Fruit fly (Drosophila melanogaster): ENCODE data around the gene PolE1.

The PolE1 gene

dm6 chr3R:23334036-23334744 lies 13.7 kb upstream of the PolE1 start (continued):
- TF ChIP-seq Dbx (GFP tag; IDR thresholded peaks at IDR 0.05): no peak
- TF ChIP-seq Trl (optimal IDR thresholded peaks at IDR 0.05): peak; percentile 86 to 95
- TF ChIP-seq Trl (GFP tag; optimal IDR thresholded peaks at IDR 0.05): no peak
- TF ChIP-seq CG9609 (GFP tag; optimal IDR thresholded peaks at IDR 0.05): peak; percentile 32
- peak; percentile 57; the same call in 1 of the 2 replicates for TF ChIP-seq aop (GFP tag; IDR thresholded peaks at IDR 0.05)
- no peak for TF ChIP-seq CG13894 (tag; optimal IDR thresholded peaks at IDR 0.05)
- TF ChIP-seq so (GFP tag; IDR thresholded peaks at IDR 0.05): 0 out of 3 replicates have a peak, but pooled peaks have one; percentile 9
- peak; percentile 22 for TF ChIP-seq CG7745 (tag; optimal IDR thresholded peaks at IDR 0.05)
- TF ChIP-seq sqz (GFP tag; optimal IDR thresholded peaks at IDR 0.05): peak; percentile 82
- TF ChIP-seq CG10274 (GFP tag; optimal IDR thresholded peaks at IDR 0.05): no peak
- peak; percentile 73 for TF ChIP-seq CG4360 (GFP tag; IDR thresholded peaks at IDR 0.05)
- no peak for TF ChIP-seq CG10462 (GFP tag; optimal IDR thresholded peaks at IDR 0.05)
- TF ChIP-seq Drgx (GFP tag; IDR thresholded peaks at IDR 0.05): peak; percentile 94
- no peak for TF ChIP-seq prd (optimal IDR thresholded peaks at IDR 0.05)
- TF ChIP-seq prd (GFP tag; IDR thresholded peaks at IDR 0.05): no peak; the same call in 2 of the 3 replicates
- no peak for TF ChIP-seq fd3F (GFP tag; optimal IDR thresholded peaks at IDR 0.05)
- peak; percentile 57 for TF ChIP-seq CG12769 (tag; optimal IDR thresholded peaks at IDR 0.05)
- no peak for TF ChIP-seq CG14965 (GFP tag; optimal IDR thresholded peaks at IDR 0.05; ENCODE audit: borderline replicate concordance)
- TF ChIP-seq Nf-YB (GFP tag; optimal IDR thresholded peaks at IDR 0.05): no peak
- TF ChIP-seq lbe (GFP tag; optimal IDR thresholded peaks at IDR 0.05): peak; percentile 51
- peak; percentile 46 for TF ChIP-seq cg (GFP tag; optimal IDR thresholded peaks at IDR 0.05)
- peak; percentile 2 for TF ChIP-seq abd-A (tag; optimal IDR thresholded peaks at IDR 0.05)
- TF ChIP-seq Doc3 (GFP tag; IDR thresholded peaks at IDR 0.05; ENCODE audit: partially characterized antibody): no peak
- no peak for TF ChIP-seq org-1 (GFP tag; optimal IDR thresholded peaks at IDR 0.05)
- TF ChIP-seq CG13287 (GFP tag; IDR thresholded peaks at IDR 0.05; ENCODE audit: partially characterized antibody): peak; percentile 39
- TF ChIP-seq CG4404 (GFP tag; IDR thresholded peaks at IDR 0.05): no peak

DNA sequence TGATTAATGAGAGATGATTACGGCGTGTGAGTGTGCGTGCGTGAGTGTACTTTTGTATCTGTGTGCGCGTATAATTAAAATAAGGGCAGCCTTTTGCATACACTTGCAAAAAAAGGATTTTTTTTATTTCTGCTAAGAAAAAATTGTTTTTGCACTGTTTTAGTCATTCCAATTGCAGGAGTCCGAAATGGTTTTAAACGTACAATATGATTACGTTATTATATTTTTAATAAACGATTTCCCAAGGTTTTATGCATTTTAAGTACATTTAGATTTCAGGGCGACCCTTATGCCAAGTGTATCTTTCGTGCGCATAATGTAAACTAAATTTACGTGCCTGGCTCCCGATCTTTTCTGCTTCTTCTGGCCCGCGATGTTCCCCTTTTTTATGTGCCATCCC lies 13.1 kb upstream of the PolE1 start:
- TF ChIP-seq eve (GFP tag; optimal IDR thresholded peaks at IDR 0.05) (peak in 1 of 2 experiments; percentile 55), cad (GFP tag; optimal IDR thresholded peaks at IDR 0.05) (no peak), D19A (tag; optimal IDR thresholded peaks at IDR 0.05) (peak; percentile 30), Vsx1 (GFP tag; optimal IDR thresholded peaks at IDR 0.05) (no peak), CG12391 (tag; optimal IDR thresholded peaks at IDR 0.05) (no peak), CG13775 (GFP tag; optimal IDR thresholded peaks at IDR 0.05) (peak; percentile 42), Fer1 (GFP tag; optimal IDR thresholded peaks at IDR 0.05) (peak; percentile 47), HHEX (GFP tag; optimal IDR thresholded peaks at IDR 0.05) (peak; percentile 47), en (GFP tag; optimal IDR thresholded peaks at IDR 0.05) (no peak), HLH54F (GFP tag; optimal IDR thresholded peaks at IDR 0.05) (peak; percentile 4), tll (GFP tag; optimal IDR thresholded peaks at IDR 0.05) (no peak), wdn (GFP tag; IDR thresholded peaks at IDR 0.05) (peak; percentile 38; the same call in 1 of the 2 replicates), zfh1 (GFP tag; IDR thresholded peaks at IDR 0.05) (peak; percentile 47; the same call in 1 of the 3 replicates), CG10209 (GFP tag; optimal IDR thresholded peaks at IDR 0.05) (peak; percentile 12), unpg (GFP tag; optimal IDR thresholded peaks at IDR 0.05) (peak; percentile 22), CG14014 (GFP tag; IDR thresholded peaks at IDR 0.05) (peak; percentile 47), tin (GFP tag; optimal IDR thresholded peaks at IDR 0.05) (no peak), CG11695 (GFP tag; IDR thresholded peaks at IDR 0.05) (peak; percentile 67), emc (GFP tag; optimal IDR thresholded peaks at IDR 0.05) (no peak), CG4854 (GFP tag; optimal IDR thresholded peaks at IDR 0.05) (no peak), Neu2 (GFP tag; optimal IDR thresholded peaks at IDR 0.05; ENCODE audit: borderline replicate concordance) (no peak), klu (GFP tag; IDR thresholded peaks at IDR 0.05) (peak; percentile 33; the same call in 1 of the 2 replicates), bsh (GFP tag; optimal IDR thresholded peaks at IDR 0.05) (no peak), Gug (GFP tag; IDR thresholded peaks at IDR 0.05) (peak; percentile 22; the same call in 1 of the 4 replicates), CG12155 (GFP tag; optimal IDR thresholded peaks at IDR 0.05) (peak; percentile 23)
